Worm (Caenorhabditis elegans): ENCODE data around the gene gck-4.

gck-4 gene

DNA sequence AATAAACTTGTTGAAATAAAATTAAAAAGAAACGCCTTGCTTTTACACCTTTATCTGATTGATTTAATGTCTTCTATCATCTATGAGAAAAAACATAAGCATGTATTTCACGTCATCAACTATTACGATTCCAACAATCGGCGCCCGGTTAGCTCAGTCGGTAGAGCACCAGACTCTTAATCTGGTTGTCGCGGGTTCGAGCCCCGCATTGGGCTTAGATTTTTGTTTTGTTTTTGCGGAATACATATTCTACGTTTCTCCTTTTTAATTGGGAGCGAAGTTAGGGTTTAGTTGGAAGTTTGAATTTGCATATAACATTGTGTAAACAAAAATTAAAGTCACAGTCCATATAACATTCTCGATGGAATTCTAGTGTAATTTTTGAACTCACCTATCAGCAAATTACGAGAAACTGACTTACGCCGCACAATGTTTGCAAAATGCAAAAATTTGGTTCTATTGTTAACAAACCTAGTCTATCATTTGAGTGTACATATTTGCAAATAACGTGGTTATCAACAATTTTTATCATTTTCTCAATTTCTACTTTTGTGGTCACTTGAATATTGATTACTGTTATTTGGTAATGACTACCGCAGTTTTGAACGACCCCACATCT lies 40.2 kb downstream of the gck-4 start, which contains the start of gene shc-3:
TSS of gene shc-3 (plus strand) at position 484 of the 619 bp plus-strand sequence.
- TF ChIP-seq T22C8.4 (GFP tag; IDR thresholded peaks at IDR 0.05) (no peak), ztf-29 (GFP tag; IDR thresholded peaks at IDR 0.05) (0 out of 2 replicates have a peak, but pooled peaks have one; percentile 16)

DNA sequence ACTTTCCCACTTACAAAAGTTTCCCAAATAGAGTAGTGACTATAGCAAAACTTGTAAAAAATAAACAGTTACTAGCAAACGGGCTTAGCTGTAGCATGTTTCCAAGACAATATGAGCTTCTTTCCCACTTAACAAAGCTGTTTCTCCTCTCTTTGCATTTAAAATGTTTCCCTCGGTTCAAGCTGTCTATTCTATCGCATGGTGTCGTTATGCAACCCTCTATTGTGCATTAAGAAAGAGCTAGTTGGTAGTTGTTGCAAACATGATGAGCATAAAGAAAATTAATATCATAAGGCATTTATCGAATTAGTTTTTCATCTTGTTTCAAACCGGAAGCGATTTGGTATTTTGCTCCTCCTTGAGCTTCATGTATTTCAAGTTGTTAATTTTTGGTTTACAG lies 45.8 kb downstream of the gck-4 start, which contains the start of gene poml-1:
TSS of gene poml-1 (minus strand) at position 101 of the 400 bp plus-strand sequence.
- TF ChIP-seq med-1 (GFP tag; optimal IDR thresholded peaks at IDR 0.05; ENCODE audit: insufficient read depth) (no peak), T22C8.4 (GFP tag; IDR thresholded peaks at IDR 0.05) (no peak), tab-1 (GFP tag; IDR thresholded peaks at IDR 0.05) (no peak), flt-1 (GFP tag; IDR thresholded peaks at IDR 0.05) (no peak), ref-1 (GFP tag; conservative IDR thresholded peaks at IDR 0.05) (no peak), klf-2 (GFP tag; conservative IDR thresholded peaks at IDR 0.05) (no peak), ztf-29 (GFP tag; IDR thresholded peaks at IDR 0.05) (no peak), cog-1 (tag; optimal IDR thresholded peaks at IDR 0.05) (no peak), ztf-23 (GFP tag; IDR thresholded peaks at IDR 0.05) (no peak)

DNA sequence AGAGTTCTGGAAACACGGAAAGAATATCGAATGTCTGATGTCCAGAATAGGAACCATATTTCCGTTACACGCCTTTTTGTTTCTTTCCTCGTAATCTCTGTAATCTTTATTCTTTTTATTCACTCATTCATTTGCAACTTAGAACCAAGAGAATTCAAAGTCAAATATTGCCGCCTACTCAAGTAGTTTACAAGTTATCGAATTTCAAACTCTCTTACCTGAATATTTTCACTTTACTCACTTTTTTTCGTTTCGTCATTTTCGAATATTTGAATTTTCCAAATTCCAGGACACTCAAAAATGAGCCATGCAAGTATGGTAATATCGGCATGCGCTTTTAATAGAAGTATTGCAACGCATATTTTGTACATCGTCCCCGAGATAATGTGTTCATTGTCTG lies 47.4 kb downstream of the gck-4 start, which contains the start of gene K11E4.6:
TSS of gene K11E4.6 (plus strand) at position 301 of the 400 bp plus-strand sequence.
- no peak for TF ChIP-seq flt-1 (GFP tag; IDR thresholded peaks at IDR 0.05)
- TF ChIP-seq ztf-29 (GFP tag; IDR thresholded peaks at IDR 0.05), result no peak
- TF ChIP-seq ref-1 (GFP tag; conservative IDR thresholded peaks at IDR 0.05), result no peak
- no peak for TF ChIP-seq klf-2 (GFP tag; conservative IDR thresholded peaks at IDR 0.05)
- TF ChIP-seq tab-1 (GFP tag; IDR thresholded peaks at IDR 0.05), result no peak
- TF ChIP-seq T22C8.4 (GFP tag; IDR thresholded peaks at IDR 0.05), result no peak
- TF ChIP-seq med-1 (GFP tag; optimal IDR thresholded peaks at IDR 0.05; ENCODE audit: insufficient read depth), result no peak
- no peak for TF ChIP-seq ztf-23 (GFP tag; IDR thresholded peaks at IDR 0.05)
- TF ChIP-seq cog-1 (tag; optimal IDR thresholded peaks at IDR 0.05), result no peak

DNA sequence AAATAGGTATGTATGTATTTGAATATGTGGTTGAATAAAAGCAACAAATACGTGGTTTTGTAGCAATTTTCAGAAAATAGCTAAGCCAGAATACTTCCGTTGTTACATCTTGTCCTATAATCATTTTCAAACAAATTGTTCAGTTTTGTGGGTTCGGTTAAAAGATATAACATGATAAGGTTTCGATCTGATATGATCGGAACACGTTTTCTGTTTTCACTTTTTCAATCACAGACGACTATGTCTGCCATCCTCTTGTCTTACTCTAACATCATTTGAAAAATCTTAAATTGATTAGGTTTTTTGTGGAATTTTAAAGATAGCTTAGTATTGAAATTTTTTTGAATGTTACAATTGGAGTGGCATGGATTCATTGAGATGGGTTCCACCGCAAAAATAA lies 49.3 kb downstream of the gck-4 start:
- TF ChIP-seq ztf-23 (GFP tag; IDR thresholded peaks at IDR 0.05) (no peak), T22C8.4 (GFP tag; IDR thresholded peaks at IDR 0.05) (no peak), ref-1 (GFP tag; conservative IDR thresholded peaks at IDR 0.05) (no peak), klf-2 (GFP tag; conservative IDR thresholded peaks at IDR 0.05) (no peak), flt-1 (GFP tag; IDR thresholded peaks at IDR 0.05) (no peak), med-1 (GFP tag; optimal IDR thresholded peaks at IDR 0.05; ENCODE audit: insufficient read depth) (no peak), cog-1 (tag; optimal IDR thresholded peaks at IDR 0.05) (no peak), ztf-29 (GFP tag; IDR thresholded peaks at IDR 0.05) (no peak), tab-1 (GFP tag; IDR thresholded peaks at IDR 0.05) (no peak)

DNA sequence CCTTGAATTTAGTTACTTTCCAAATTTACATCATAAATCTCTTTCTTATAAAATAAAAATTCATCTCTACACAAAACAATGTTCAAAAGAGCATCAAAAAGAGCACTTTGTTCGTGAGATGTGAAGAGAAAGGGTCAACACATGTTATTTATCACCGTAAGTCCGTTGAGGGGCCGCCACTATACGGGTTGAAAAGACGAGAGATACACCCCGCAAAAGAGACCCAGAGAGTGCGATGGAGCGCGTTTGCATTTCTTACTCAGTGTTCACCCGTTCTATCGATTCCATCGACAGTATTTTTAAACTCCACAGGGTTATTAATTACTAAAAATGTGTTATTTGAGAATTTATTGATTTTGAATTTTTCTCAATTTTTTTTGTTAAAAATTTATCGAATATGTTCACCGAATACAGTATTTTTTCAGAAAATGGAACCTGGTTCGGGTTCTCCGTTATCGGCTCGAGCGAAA lies 49.9 kb downstream of the gck-4 start, which contains the start of gene pix-1:
TSS of gene pix-1 (plus strand) at position 420 of the 470 bp plus-strand sequence.
- TF ChIP-seq tab-1 (GFP tag; IDR thresholded peaks at IDR 0.05) (no peak), med-1 (GFP tag; optimal IDR thresholded peaks at IDR 0.05; ENCODE audit: insufficient read depth) (no peak), T22C8.4 (GFP tag; IDR thresholded peaks at IDR 0.05) (no peak), ztf-23 (GFP tag; IDR thresholded peaks at IDR 0.05) (no peak), klf-2 (GFP tag; conservative IDR thresholded peaks at IDR 0.05) (no peak), ref-1 (GFP tag; conservative IDR thresholded peaks at IDR 0.05) (no peak), cog-1 (tag; optimal IDR thresholded peaks at IDR 0.05) (no peak), flt-1 (GFP tag; IDR thresholded peaks at IDR 0.05) (no peak), ztf-29 (GFP tag; IDR thresholded peaks at IDR 0.05) (no peak)

DNA sequence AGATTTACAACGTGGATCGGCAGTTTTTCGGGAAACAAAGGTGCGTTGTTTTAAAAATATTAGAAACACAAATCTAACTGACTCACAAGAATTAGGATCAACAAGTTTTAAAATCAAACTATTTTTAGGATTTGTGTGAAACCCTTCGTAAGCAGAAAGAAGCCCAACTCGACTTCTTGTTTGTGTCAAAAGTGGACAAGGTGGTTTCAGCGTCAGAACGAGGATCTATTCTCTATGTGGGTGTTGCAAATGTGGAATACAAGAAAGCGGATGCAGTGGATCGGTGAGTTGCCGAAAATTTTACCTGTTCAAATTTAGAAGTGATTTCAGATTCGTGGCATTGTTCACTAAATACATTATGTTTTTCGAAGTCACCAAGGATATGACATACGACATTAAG lies 52.0 kb downstream of the gck-4 start:
- no peak for TF ChIP-seq T22C8.4 (GFP tag; IDR thresholded peaks at IDR 0.05)
- TF ChIP-seq ref-1 (GFP tag; conservative IDR thresholded peaks at IDR 0.05), result no peak

DNA sequence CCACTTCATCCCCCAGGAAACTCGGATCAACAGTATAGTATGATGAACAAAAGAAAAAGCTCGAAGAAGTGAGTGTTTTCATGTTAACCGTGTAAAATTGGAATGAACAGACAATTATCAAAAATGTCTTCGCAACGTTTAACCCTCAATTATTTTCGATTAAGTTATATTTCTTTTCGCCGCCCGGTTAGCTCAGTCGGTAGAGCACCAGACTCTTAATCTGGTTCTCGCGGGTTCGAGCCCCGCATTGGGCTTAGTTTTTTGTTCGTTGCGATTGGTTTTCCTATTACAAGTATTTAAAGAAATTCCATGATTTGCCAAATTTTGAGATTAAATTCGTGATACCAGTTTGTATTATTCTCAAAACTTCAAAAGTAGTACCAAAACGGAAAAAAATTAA lies 52.7 kb downstream of the gck-4 start:
- TF ChIP-seq klf-2 (GFP tag; conservative IDR thresholded peaks at IDR 0.05) (no peak), tab-1 (GFP tag; IDR thresholded peaks at IDR 0.05) (no peak), med-1 (GFP tag; optimal IDR thresholded peaks at IDR 0.05; ENCODE audit: insufficient read depth) (no peak), ztf-23 (GFP tag; IDR thresholded peaks at IDR 0.05) (no peak), flt-1 (GFP tag; IDR thresholded peaks at IDR 0.05) (no peak), T22C8.4 (GFP tag; IDR thresholded peaks at IDR 0.05) (no peak), ref-1 (GFP tag; conservative IDR thresholded peaks at IDR 0.05) (no peak), ztf-29 (GFP tag; IDR thresholded peaks at IDR 0.05) (no peak), cog-1 (tag; optimal IDR thresholded peaks at IDR 0.05) (no peak)

DNA sequence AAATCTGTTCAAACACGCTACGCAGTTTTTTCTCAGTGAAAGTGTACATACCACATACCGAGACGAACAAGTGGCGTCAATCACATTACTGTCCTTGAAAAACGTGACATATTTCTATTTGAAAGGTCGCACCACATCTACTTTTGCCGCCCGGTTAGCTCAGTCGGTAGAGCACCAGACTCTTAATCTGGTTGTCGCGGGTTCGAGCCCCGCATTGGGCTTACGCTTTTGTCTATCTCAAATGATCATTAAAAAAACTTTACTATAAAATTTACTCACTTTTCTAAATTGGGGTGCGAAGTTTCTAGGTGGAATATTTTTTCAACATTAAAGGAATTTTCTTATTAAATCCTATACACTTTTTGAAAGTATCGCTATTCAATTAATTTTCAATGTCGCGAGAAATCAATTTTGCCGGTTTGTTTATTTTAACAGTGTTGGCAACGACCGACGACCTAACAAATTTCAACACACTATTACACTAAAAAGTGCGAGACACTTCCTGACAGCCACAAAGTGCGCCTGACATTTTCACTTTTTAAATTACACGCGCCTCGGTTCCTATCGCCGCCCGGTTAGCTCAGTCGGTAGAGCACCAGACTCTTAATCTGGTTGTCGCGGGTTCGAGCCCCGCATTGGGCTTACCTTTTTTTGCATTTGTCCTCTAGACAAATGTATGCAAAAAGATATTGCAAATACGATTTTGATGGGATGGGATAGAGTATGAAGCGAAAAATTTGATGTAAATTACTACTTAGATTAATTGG lies 53.4 kb downstream of the gck-4 start:
- no peak for TF ChIP-seq klf-2 (GFP tag; conservative IDR thresholded peaks at IDR 0.05)
- peak; percentile 65 for TF ChIP-seq ref-1 (GFP tag; conservative IDR thresholded peaks at IDR 0.05)
- TF ChIP-seq tab-1 (GFP tag; IDR thresholded peaks at IDR 0.05), result peak; percentile 68; the same call in 1 of the 2 replicates
- TF ChIP-seq ztf-23 (GFP tag; IDR thresholded peaks at IDR 0.05), result peak; percentile 75
- TF ChIP-seq ztf-29 (GFP tag; IDR thresholded peaks at IDR 0.05), result 0 out of 2 replicates have a peak, but pooled peaks have one; percentile 27
- TF ChIP-seq med-1 (GFP tag; optimal IDR thresholded peaks at IDR 0.05; ENCODE audit: insufficient read depth), result no peak
- no peak for TF ChIP-seq flt-1 (GFP tag; IDR thresholded peaks at IDR 0.05)
- TF ChIP-seq cog-1 (tag; optimal IDR thresholded peaks at IDR 0.05), result no peak
- 0 out of 2 replicates have a peak, but pooled peaks have one; percentile 13 for TF ChIP-seq T22C8.4 (GFP tag; IDR thresholded peaks at IDR 0.05)
